Fruit fly (Drosophila melanogaster) whole organism, embryonic: ENCODE measurements around the gene DCTN6-p27.

Experiments
- CG1024 ChIP-seq: fragments of 200-800 bp; sonication (Bioruptor generic); IDR thresholded peaks from 2 replicates; pipeline ENCODE4 v1.3.6; 2022; ENCODE audit warnings: missing biosample characterization, missing genetic modification characterization
- CG10462 ChIP-seq: fragments of 200-800 bp; sonication (Bioruptor generic); optimal IDR thresholded peaks from 2 replicates; lab custom pipeline; 2016; ENCODE audit warnings: missing biosample characterization, missing genetic modification characterization
- CG10959 ChIP-seq: fragments of 200-800 bp; sonication (Bioruptor generic); IDR thresholded peaks from 2 replicates; pipeline ENCODE4 v1.3.6; 2022; ENCODE audit warnings: missing biosample characterization, missing genetic modification characterization
- CG11093 ChIP-seq: fragments of 200-800 bp; sonication (Bioruptor generic); IDR thresholded peaks from 3 replicates; pipeline ENCODE4 v1.3.6; 2022; ENCODE audit warnings: missing biosample characterization, missing genetic modification characterization
- CG12155 ChIP-seq: fragments of 200-800 bp; sonication (Bioruptor generic); optimal IDR thresholded peaks from 3 replicates; lab custom pipeline; 2016; ENCODE audit warnings: missing biosample characterization, missing genetic modification characterization
- CG12391 ChIP-seq: fragments of 200-800 bp; sonication (Bioruptor generic); optimal IDR thresholded peaks from 3 replicates; lab custom pipeline; 2018; ENCODE audit warnings: missing biosample characterization, mild to moderate bottlenecking, missing genetic modification characterization, moderate library complexity
- CG14710 ChIP-seq: fragments of 200-800 bp; sonication (Bioruptor generic); optimal IDR thresholded peaks from 3 replicates; lab custom pipeline; 2019; ENCODE audit warnings: missing biosample characterization, mild to moderate bottlenecking, missing genetic modification characterization, moderate library complexity
- CG16863 ChIP-seq: fragments of 200-800 bp; sonication (Bioruptor generic); optimal IDR thresholded peaks from 3 replicates; lab custom pipeline; 2016; ENCODE audit warnings: missing biosample characterization, missing genetic modification characterization
- CG17361 ChIP-seq: fragments of 200-800 bp; sonication (Bioruptor generic); IDR thresholded peaks from 3 replicates; pipeline ENCODE4 v1.3.6; 2022; ENCODE audit warnings: missing biosample characterization, missing genetic modification characterization
- CG17829 ChIP-seq: fragments of 200-800 bp; optimal IDR thresholded peaks from 2 replicates; lab custom pipeline; 2019; ENCODE audit warnings: missing biosample characterization, mild to moderate bottlenecking, missing genetic modification characterization, moderate library complexity
- CG2712 ChIP-seq: fragments of 200-800 bp; optimal IDR thresholded peaks from 3 replicates; lab custom pipeline; 2019; ENCODE audit warnings: missing biosample characterization, mild to moderate bottlenecking, missing genetic modification characterization, moderate library complexity
- CG30403 ChIP-seq: fragments of 200-800 bp; sonication (Bioruptor generic); optimal IDR thresholded peaks from 3 replicates; lab custom pipeline; 2016; ENCODE audit warnings: missing biosample characterization, missing genetic modification characterization
- CG3407 ChIP-seq: fragments of 200-800 bp; sonication (Bioruptor generic); optimal IDR thresholded peaks from 2 replicates; lab custom pipeline; 2018; ENCODE audit warnings: missing biosample characterization, mild to moderate bottlenecking, missing genetic modification characterization
- CG4707 ChIP-seq: fragments of 200-800 bp; sonication (Bioruptor generic); optimal IDR thresholded peaks from 2 replicates; lab custom pipeline; 2018; ENCODE audit warnings: missing biosample characterization, mild to moderate bottlenecking, missing genetic modification characterization, moderate library complexity
- CG7357 ChIP-seq: fragments of 200-800 bp; sonication (Bioruptor generic); IDR thresholded peaks from 3 replicates; pipeline ENCODE4 v1.3.6; 2022; ENCODE audit warnings: missing biosample characterization, missing genetic modification characterization
- CG7987 ChIP-seq: fragments of 200-800 bp; sonication (Bioruptor generic); optimal IDR thresholded peaks from 2 replicates; lab custom pipeline; 2018; ENCODE audit warnings: missing biosample characterization, mild to moderate bottlenecking, missing genetic modification characterization, moderate library complexity
- CG8290 ChIP-seq, 3 experiments: fragments of 200-800 bp; sonication (Bioruptor generic); optimal IDR thresholded peaks; 2 replicates each; lab custom pipeline; 2016 to 2019; ENCODE audit warnings: missing biosample characterization in 3 of 3, missing genetic modification characterization in 3 of 3, mild to moderate bottlenecking in 2 of 3, moderate library complexity in 1 of 3
- CHES-1-like ChIP-seq: fragments of 200-800 bp; sonication (Bioruptor generic); optimal IDR thresholded peaks from 2 replicates; lab custom pipeline; 2016; ENCODE audit warnings: missing biosample characterization, missing genetic modification characterization
- Elba2 ChIP-seq: fragments of 200-800 bp; sonication (Bioruptor generic); optimal IDR thresholded peaks from 3 replicates; lab custom pipeline; 2016; ENCODE audit warnings: missing biosample characterization, missing genetic modification characterization
- HmgZ ChIP-seq: fragments of 200-800 bp; sonication (Bioruptor generic); optimal IDR thresholded peaks from 2 replicates; lab custom pipeline; 2018; ENCODE audit warnings: missing biosample characterization, mild to moderate bottlenecking, missing genetic modification characterization
- Hmr ChIP-seq: fragments of 200-800 bp; sonication (Bioruptor generic); optimal IDR thresholded peaks from 3 replicates; lab custom pipeline; 2017; ENCODE audit warnings: mild to moderate bottlenecking, missing biosample characterization, missing genetic modification reagents, missing genetic modification characterization
- Lhr ChIP-seq: fragments of 200-800 bp; sonication (Bioruptor generic); optimal IDR thresholded peaks from 3 replicates; lab custom pipeline; 2017; ENCODE audit warnings: mild to moderate bottlenecking, missing biosample characterization, missing genetic modification reagents, missing genetic modification characterization
- MBD-R2 ChIP-seq: fragments of 200-800 bp; sonication (Bioruptor generic); IDR thresholded peaks from 2 replicates; pipeline ENCODE4 v1.3.6; 2022; ENCODE audit warnings: missing biosample characterization, missing genetic modification characterization
- MTF-1 ChIP-seq: fragments of 200-800 bp; sonication (Bioruptor generic); optimal IDR thresholded peaks from 2 replicates; lab custom pipeline; 2018; ENCODE audit warnings: missing biosample characterization, mild to moderate bottlenecking, missing genetic modification characterization, borderline replicate concordance
- Med ChIP-seq: fragments of 200-800 bp; sonication (Bioruptor generic); peaks from one replicate; lab custom pipeline; 2016; ENCODE audit warnings: missing biosample characterization, missing genetic modification characterization, mild to moderate bottlenecking, inconsistent platforms, moderate library complexity
- Myb ChIP-seq: fragments of 200-800 bp; sonication (Bioruptor generic); optimal IDR thresholded peaks from 2 replicates; lab custom pipeline; 2016; ENCODE audit warnings: missing biosample characterization, missing genetic modification characterization
- YL-1 ChIP-seq: fragments of 200-800 bp; sonication (Bioruptor generic); optimal IDR thresholded peaks from 3 replicates; lab custom pipeline; 2017; ENCODE audit warnings: missing biosample characterization, mild to moderate bottlenecking, missing genetic modification characterization
- abd-A ChIP-seq: fragments of 200-800 bp; sonication (Bioruptor generic); optimal IDR thresholded peaks from 3 replicates; lab custom pipeline; 2019; ENCODE audit warnings: missing biosample characterization, mild to moderate bottlenecking, missing genetic modification characterization, moderate library complexity
- ac ChIP-seq: fragments of 200-800 bp; sonication (Bioruptor generic); optimal IDR thresholded peaks from 3 replicates; lab custom pipeline; 2017; ENCODE audit warnings: missing biosample characterization, mild to moderate bottlenecking, missing genetic modification characterization
- az2 ChIP-seq: fragments of 200-800 bp; sonication (Bioruptor generic); optimal IDR thresholded peaks from 3 replicates; lab custom pipeline; 2016; ENCODE audit warnings: missing biosample characterization, missing genetic modification characterization
- cad ChIP-seq: fragments of >200 bp; optimal IDR thresholded peaks from 2 replicates; lab custom pipeline; 2017; ENCODE audit warnings: missing biosample characterization, missing genetic modification characterization
- dpn ChIP-seq, 2 experiments: fragments of 200-800 bp; sonication (Bioruptor generic); optimal IDR thresholded peaks; 3 replicates each; lab custom pipeline; 2016; ENCODE audit warnings: missing biosample characterization in 2 of 2, missing genetic modification characterization in 2 of 2
- ems ChIP-seq: fragments of 200-800 bp; sonication (Bioruptor generic); optimal IDR thresholded peaks from 3 replicates; lab custom pipeline; 2016; ENCODE audit warnings: missing biosample characterization, missing genetic modification characterization
- exex ChIP-seq: fragments of 200-800 bp; sonication (Bioruptor generic); optimal IDR thresholded peaks from 4 replicates; lab custom pipeline; 2018; ENCODE audit warnings: missing biosample characterization, mild to moderate bottlenecking, missing genetic modification characterization, moderate library complexity
- fru ChIP-seq: fragments of >200 bp; optimal IDR thresholded peaks from 2 replicates; lab custom pipeline; 2017
- grau ChIP-seq: fragments of 200-800 bp; optimal IDR thresholded peaks from 3 replicates; lab custom pipeline; 2019; ENCODE audit warnings: missing biosample characterization, mild to moderate bottlenecking, missing genetic modification characterization, moderate library complexity
- hbn ChIP-seq: fragments of 200-800 bp; sonication (Bioruptor generic); IDR thresholded peaks from 2 replicates; pipeline ENCODE4 v1.3.6; 2022; ENCODE audit warnings: missing biosample characterization, missing genetic modification characterization; ENCODE audit not compliant: partially characterized antibody
- hth ChIP-seq: fragments of >200 bp; optimal IDR thresholded peaks from 2 replicates; lab custom pipeline; 2017; ENCODE audit warnings: inconsistent platforms
- mld ChIP-seq: fragments of 200-800 bp; sonication (Bioruptor generic); IDR thresholded peaks from 3 replicates; pipeline ENCODE4 v1.3.6; 2022; ENCODE audit warnings: missing biosample characterization, missing genetic modification characterization; ENCODE audit not compliant: partially characterized antibody
- onecut ChIP-seq: fragments of 200-800 bp; sonication (Bioruptor generic); IDR thresholded peaks from 2 replicates; pipeline ENCODE4 v1.3.6; 2022; ENCODE audit warnings: missing biosample characterization, missing genetic modification characterization
- phol ChIP-seq: fragments of 200-800 bp; sonication (Bioruptor generic); optimal IDR thresholded peaks from 3 replicates; lab custom pipeline; 2018; ENCODE audit warnings: missing biosample characterization, mild to moderate bottlenecking, missing genetic modification characterization, moderate library complexity
- pzg ChIP-seq: fragments of 200-800 bp; sonication (Bioruptor generic); optimal IDR thresholded peaks from 3 replicates; lab custom pipeline; 2018; ENCODE audit warnings: missing biosample characterization, mild to moderate bottlenecking, missing genetic modification characterization, moderate library complexity
- sima ChIP-seq: fragments of 200-800 bp; sonication (Bioruptor generic); optimal IDR thresholded peaks from 2 replicates; lab custom pipeline; 2016; ENCODE audit warnings: missing biosample characterization, missing genetic modification characterization
- tin ChIP-seq: fragments of 200-800 bp; sonication (Bioruptor generic); optimal IDR thresholded peaks from 3 replicates; lab custom pipeline; 2016; ENCODE audit warnings: missing biosample characterization, missing genetic modification characterization
- tio ChIP-seq: fragments of 200-800 bp; sonication (Bioruptor generic); optimal IDR thresholded peaks from 2 replicates; lab custom pipeline; 2017; ENCODE audit warnings: missing biosample characterization, missing genetic modification characterization, inconsistent platforms
- twi ChIP-seq: fragments of 200-800 bp; optimal IDR thresholded peaks from 2 replicates; lab custom pipeline; 2019; ENCODE audit warnings: missing biosample characterization, mild to moderate bottlenecking, missing genetic modification characterization, moderate library complexity
- zen ChIP-seq: fragments of 200-800 bp; sonication (Bioruptor generic); optimal IDR thresholded peaks from 3 replicates; lab custom pipeline; 2018; ENCODE audit warnings: missing biosample characterization, mild to moderate bottlenecking, missing genetic modification characterization, moderate library complexity

DCTN6-p27 gene

dm6 chr2L:19168095-19168697 is 36.1 kb downstream of the DCTN6-p27 start:
- TF ChIP-seq CG30403 (no peak), Med (peak; percentile 35), mld (GFP tag; lab: Robert Waterston, UW) (0 out of 3 replicates have a peak, but pooled peaks have one; percentile 14), hth (lab: Kevin White, UChicago) (no peak), CG7987 (GFP tag; lab: Kevin White, UChicago) (no peak), Hmr (GFP tag; lab: Kevin White, UChicago) (no peak), ac (no peak), CG7357 (GFP tag; lab: Robert Waterston, UW) (no peak)

- TF ChIP-seq Elba2 (peak; percentile 76), CG12155 (GFP tag; lab: Kevin White, UChicago) (no peak), twi (peak; percentile 91), CG1024 (GFP tag; lab: Robert Waterston, UW) (no peak), CG4707 (GFP tag; lab: Kevin White, UChicago) (no peak), CG10959 (GFP tag; lab: Robert Waterston, UW) (peak; percentile 97), abd-A (tag; lab: Kevin White, UChicago) (no peak), ems (GFP tag; lab: Kevin White, UChicago) (peak; percentile 12), fru (lab: Kevin White, UChicago) (no peak), exex (no peak), MBD-R2 (GFP tag; lab: Robert Waterston, UW) (peak; percentile 91), tio (GFP tag; lab: Kevin White, UChicago) (no peak), onecut (GFP tag; lab: Robert Waterston, UW) (peak; percentile 4; the same call in 1 of the 2 replicates), CG17361 (GFP tag; lab: Robert Waterston, UW) (0 out of 3 replicates have a peak, but pooled peaks have one; percentile 9), CG10462 (GFP tag; lab: Kevin White, UChicago) (no peak), CG12391 (tag; lab: Kevin White, UChicago) (peak; percentile 29), CG14710 (peak; percentile 18), cad (no peak), tin (peak; percentile 1), CHES-1-like (GFP tag; lab: Kevin White, UChicago) (peak; percentile 16), CG2712 (tag; lab: Kevin White, UChicago) (no peak), MTF-1 (GFP tag; lab: Kevin White, UChicago) (no peak), CG11093 (GFP tag; lab: Robert Waterston, UW) (no peak), HmgZ (tag; lab: Kevin White, UChicago) (peak; percentile 3), grau (peak; percentile 16), az2 (GFP tag; lab: Kevin White, UChicago) (peak; percentile 6), CG17829 (peak; percentile 23), zen (peak; percentile 34), CG3407 (GFP tag; lab: Kevin White, UChicago) (no peak), dpn (GFP tag; optimal IDR thresholded peaks at IDR 0.05; lab: Kevin White, UChicago) (peak in 1 of 2 experiments; percentile 4), Lhr (GFP tag; lab: Kevin White, UChicago) (peak; percentile 25), pzg (GFP tag; lab: Kevin White, UChicago) (peak; percentile 54), YL-1 (GFP tag; lab: Kevin White, UChicago) (peak; percentile 42), hbn (no peak), CG8290 (GFP tag; optimal IDR thresholded peaks at IDR 0.05; lab: Kevin White, UChicago) (peak; percentile 35), CG8290 (tag; optimal IDR thresholded peaks at IDR 0.05; lab: Kevin White, UChicago) (no peak), phol (tag; lab: Kevin White, UChicago) (no peak), Myb (GFP tag; lab: Kevin White, UChicago) (peak; percentile 81), sima (GFP tag; lab: Kevin White, UChicago) (no peak), CG16863 (GFP tag; lab: Kevin White, UChicago) (no peak)
Measured at dm6 chr2L:19181153-19181892, 49.2 kb downstream of the DCTN6-p27 start, which contains the start of gene CG17568. CG17568 (minus strand) TSS chr2L:19181702.
